Fruit fly (Drosophila melanogaster) Kc167 (cell line): ENCODE measurements around the gene hbt.

Experiments
- Myc ChIP-seq: fragments of >200 bp; optimal IDR thresholded peaks from 2 replicates; lab custom pipeline; 2017; ENCODE audit warnings: missing external identifiers
- Sin3A ChIP-seq: fragments of >200 bp; optimal IDR thresholded peaks from 2 replicates; lab custom pipeline; 2018; ENCODE audit warnings: missing external identifiers
- h ChIP-seq: fragments of >200 bp; optimal IDR thresholded peaks from 3 replicates; lab custom pipeline; 2018; ENCODE audit warnings: missing external identifiers
- insv ChIP-seq: fragments of >200 bp; optimal IDR thresholded peaks from 3 replicates; lab custom pipeline; 2018; ENCODE audit warnings: missing external identifiers
- psq ChIP-seq: fragments of >200 bp; optimal IDR thresholded peaks from 2 replicates; lab custom pipeline; 2017; ENCODE audit warnings: missing external identifiers
- ttk ChIP-seq: sonication (Bioruptor generic); optimal IDR thresholded peaks from 2 replicates; lab custom pipeline; 2017; ENCODE audit warnings: missing external identifiers

hbt gene

DNA sequence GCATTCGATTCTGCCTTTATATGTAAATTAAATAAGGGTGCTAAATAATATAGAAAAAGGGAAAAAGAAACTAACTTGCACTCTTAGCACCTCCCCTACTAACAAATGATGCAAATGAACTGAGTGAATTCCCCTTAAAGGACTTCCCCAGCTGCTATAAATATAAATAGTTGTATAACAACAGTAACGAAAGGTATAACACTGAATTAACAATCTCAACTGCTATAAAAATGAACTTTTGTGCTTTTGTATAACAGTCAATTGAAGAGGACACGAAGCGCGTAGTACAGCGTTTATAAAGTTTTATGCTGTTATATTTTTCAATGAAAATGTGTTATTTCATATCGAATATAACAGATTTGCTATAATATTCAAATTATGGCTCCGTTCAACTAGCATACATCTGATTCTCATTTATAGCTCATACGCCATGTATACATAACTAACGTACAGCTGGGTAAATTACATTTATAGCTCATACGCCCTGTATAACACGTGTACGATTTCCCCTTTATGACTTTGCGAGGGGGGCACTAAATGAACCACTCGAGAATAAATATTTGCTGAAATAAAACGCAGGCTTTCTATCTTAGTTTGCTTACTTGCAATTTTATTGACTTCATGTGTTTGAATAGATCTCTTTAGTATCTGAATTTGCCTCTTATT, 18.4 kb upstream of the hbt start:
- TF ChIP-seq Sin3A (lab: Kevin White, UChicago) (no peak), Myc (lab: Kevin White, UChicago) (no peak)

DNA sequence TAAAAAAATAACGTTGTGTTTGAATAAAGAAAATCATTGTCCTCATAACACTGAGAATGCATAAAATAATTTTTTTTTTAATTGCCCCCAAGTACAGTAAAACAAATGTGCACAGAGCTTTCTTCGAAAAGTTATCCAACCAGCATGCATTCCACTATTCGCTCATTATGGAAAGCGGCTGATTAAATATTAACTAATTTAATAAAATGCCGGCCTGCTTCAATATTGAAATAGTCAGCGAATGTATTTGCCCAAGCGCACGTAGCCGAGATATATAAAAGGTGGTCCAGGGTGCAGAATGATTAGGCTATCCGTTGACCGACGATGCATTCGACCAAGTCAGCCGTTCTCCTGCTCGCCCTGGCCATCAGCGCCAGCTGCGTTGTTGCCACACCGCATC, 16.6 kb upstream of the hbt start, which contains the start of gene CG16826:
TSS of gene CG16826 (plus strand) at position 301 of the 400 bp plus-strand sequence.
- TF ChIP-seq Sin3A (lab: Kevin White, UChicago) (no peak), insv (lab: Kevin White, UChicago) (no peak), psq (no peak), ttk (no peak), Myc (lab: Kevin White, UChicago) (no peak), h (lab: Kevin White, UChicago) (no peak)

DNA sequence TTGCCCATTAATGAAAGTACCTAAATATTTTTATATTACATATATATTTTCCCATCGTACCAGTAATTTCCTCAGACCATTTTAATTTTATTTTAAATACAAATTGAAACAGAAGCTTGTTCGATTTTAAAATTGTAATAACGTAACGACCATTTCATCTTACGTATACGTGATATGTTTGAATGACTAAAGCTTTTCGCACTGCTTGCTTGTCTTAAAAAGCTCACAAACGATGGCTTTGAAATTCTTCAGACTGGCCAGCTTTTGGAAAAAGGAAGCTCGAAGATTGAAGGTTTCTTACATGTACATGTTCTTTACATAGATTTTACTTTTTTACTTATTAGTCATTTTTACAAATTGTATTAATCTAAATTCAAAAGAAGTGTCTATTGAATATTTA, 1.8 kb upstream of the hbt start:
- TF ChIP-seq ttk (no peak), psq (no peak), h (lab: Kevin White, UChicago) (no peak), Sin3A (lab: Kevin White, UChicago) (no peak), Myc (lab: Kevin White, UChicago) (no peak), insv (lab: Kevin White, UChicago) (no peak)

DNA sequence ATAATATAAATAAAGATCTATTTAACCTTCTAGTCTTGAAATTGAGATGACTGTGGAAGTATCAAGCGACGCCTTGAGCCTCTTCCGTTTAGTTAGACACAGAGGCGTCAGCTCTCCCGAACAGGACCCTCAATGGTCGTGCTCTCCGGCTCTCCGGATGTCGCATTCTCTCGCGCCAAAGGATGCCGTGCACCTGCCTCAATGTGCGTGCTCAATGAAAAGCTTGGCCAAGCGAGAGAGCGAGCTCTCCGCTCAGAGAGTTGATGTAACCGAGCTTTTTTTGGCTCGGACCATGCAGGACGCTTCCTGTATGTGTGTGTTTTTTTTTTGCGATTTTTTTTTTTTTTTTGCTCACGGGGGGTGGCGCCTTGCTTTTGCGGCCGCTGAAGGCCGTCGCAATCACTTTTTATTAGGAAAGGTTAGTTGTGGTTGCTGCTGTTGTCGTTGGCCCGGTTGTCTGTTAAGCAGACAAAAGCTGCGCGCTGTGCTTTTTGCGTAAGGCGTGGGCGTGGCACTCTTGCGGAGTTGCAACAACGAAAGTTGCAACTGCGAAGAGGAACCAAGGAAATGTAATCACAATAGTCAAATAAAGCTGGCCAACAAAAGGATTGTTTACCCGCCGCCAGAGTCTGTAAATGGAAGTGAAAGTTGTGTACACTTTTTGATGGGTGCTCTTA, 1.1 kb upstream of the hbt start:
- TF ChIP-seq ttk (no peak), h (lab: Kevin White, UChicago) (no peak), Myc (lab: Kevin White, UChicago) (no peak), Sin3A (lab: Kevin White, UChicago) (no peak), insv (lab: Kevin White, UChicago) (no peak), psq (no peak)

DNA sequence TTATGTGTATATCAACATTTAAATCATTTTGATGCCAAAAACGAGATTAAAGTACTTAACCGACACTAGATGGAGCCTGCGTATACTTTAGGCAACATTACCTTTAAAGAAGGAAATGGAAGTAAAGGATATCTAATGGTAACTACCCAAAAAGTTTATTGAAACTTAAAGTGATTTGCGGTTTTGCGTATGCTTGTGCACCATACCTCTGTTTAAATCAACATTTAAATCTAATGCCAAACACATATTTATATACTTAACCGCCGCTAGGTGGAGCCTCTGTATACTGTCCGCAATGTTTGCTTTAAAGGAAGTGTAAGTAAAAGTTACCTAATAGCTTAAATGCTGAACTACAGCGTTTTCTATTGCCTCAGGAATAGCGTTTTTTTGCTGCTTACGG, 5.1 kb downstream of the hbt start:
- TF ChIP-seq ttk (no peak), Myc (lab: Kevin White, UChicago) (no peak), psq (no peak), Sin3A (lab: Kevin White, UChicago) (no peak), insv (lab: Kevin White, UChicago) (no peak), h (lab: Kevin White, UChicago) (no peak)

DNA sequence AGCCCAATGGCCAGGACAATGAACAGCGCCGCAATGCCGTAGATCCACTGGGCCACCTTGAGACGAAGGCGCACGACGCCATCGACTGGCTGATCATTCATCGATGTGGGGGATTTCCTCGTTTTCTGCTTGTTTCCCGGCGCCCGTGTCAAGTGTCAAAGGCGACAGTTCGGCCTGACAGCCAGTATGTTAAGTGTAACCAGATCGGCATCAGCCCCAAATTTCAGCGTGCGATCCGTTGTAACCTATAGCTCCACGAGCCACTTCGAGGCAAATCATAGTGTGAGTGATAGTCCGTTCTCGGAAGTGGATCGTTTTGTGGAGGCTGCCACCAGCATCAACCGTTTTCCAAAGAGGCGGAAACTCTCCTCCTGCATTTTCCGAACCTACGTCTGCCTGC, 24.3 kb downstream of the hbt start, which contains the start of gene CG43779:
TSS of gene CG43779 (minus strand) at position 101 of the 400 bp plus-strand sequence.
- no peak for TF ChIP-seq h (lab: Kevin White, UChicago)
- no peak for TF ChIP-seq psq
- TF ChIP-seq Myc (lab: Kevin White, UChicago), result no peak
- TF ChIP-seq ttk, result no peak
- no peak for TF ChIP-seq insv (lab: Kevin White, UChicago)
- no peak for TF ChIP-seq Sin3A (lab: Kevin White, UChicago)

DNA sequence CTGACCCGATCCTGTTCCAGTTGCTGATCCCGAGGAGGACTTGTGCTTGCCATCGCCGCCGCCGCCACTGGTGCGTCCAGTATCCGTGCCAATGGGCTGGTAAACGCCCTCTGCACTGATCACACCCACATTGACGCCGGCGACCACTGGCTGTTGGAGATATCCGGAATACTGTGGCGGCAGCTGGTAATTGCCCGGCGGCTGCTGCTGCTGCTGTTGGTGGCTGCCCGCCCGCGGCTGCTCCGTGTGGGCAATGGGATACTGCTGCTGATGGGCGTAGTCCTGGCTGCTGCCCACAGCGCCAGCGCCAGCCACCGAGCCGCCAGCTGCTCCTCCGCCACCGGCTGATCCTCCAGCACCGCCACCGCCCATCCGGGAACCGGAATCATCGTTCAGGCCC, 25.9 kb downstream of the hbt start:
- TF ChIP-seq Sin3A (lab: Kevin White, UChicago) (no peak), ttk (no peak), psq (no peak), Myc (lab: Kevin White, UChicago) (no peak), insv (lab: Kevin White, UChicago) (no peak), h (lab: Kevin White, UChicago) (no peak)

DNA sequence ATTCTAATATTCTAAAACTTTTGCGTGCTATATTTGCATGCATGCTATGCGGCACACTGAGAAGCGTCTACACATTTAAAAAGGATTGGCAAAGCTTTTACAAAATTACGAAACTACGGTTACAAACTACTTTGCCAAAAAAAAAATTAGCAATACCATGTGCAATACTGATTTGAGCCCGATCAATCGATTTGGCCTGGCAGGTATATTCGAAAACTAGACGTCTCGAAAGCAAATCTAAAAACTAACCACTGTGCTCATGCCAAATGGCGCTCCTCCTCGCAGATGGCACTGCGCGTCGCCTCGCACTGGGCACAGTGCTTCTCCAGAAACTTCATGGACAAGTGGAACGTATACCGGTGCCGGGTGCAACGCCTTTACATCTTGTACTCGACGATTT, 26.4 kb downstream of the hbt start, which contains the start of gene CG16825:
TSS of gene CG16825 (plus strand) at position 301 of the 400 bp plus-strand sequence.
- TF ChIP-seq insv (lab: Kevin White, UChicago) (no peak), Sin3A (lab: Kevin White, UChicago) (no peak), psq (no peak), ttk (no peak), h (lab: Kevin White, UChicago) (no peak), Myc (lab: Kevin White, UChicago) (no peak)

DNA sequence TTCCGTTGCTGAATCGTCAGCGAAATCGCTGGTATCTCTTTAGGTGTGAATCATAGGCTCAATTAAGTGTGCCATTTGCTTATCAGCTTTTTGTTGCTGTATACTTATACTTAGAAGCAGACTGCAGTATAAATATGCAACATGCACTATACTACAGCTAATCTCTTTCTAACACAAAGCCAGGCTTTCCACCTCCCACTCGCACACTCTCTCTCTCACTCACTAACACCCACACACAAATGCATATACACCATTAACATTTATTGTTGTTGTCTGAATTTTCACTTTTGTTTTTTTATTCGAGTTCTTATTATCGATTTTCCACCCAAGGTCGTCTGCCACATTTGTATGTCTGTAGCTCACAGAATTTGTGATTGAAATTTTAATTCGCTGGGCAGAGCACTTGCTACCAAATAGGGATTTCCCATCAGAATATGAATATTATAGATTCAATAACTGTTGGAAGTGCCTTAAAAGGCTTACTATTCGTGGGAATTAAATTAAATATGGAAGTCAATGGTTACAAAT, 34.2 kb downstream of the hbt start:
- TF ChIP-seq h (lab: Kevin White, UChicago) (no peak), Myc (lab: Kevin White, UChicago) (no peak), insv (lab: Kevin White, UChicago) (no peak), psq (no peak), ttk (no peak), Sin3A (lab: Kevin White, UChicago) (no peak)

DNA sequence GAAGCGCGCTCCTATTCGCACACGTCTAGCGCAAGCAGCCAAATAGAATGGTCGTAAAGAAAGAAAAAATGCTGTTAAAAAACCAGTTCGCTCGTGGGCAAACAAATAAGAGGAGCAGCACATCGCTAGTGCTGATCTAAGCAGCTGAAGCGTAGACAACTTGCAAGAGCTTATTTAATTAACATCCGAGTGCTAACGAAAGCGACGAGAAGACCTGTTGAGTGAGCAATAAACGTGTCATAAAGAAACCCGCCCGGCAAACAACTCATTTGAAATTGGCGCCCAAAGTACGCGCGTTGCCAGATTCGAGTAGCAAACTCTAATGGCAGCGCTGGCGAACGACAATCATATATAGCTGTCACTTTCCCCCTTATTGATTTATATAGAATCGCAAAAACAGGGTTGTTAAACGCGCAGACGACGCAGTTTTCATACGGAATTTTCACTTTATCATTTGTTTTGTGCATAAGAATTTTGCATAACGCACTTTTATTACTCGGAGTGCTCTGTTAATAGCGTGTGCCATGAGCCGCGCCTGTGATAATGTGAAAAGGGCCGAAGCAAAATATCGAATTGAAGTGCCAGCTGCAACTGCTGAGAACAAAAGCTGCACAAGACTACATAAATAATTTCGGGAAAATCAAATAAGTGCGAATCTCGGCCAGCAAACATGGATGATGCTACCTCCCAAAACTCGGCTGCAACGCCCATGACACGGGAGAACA, 34.8 kb downstream of the hbt start:
- no peak for TF ChIP-seq Sin3A (lab: Kevin White, UChicago)
- TF ChIP-seq Myc (lab: Kevin White, UChicago), result no peak
- TF ChIP-seq insv (lab: Kevin White, UChicago), result no peak
- no peak for TF ChIP-seq ttk
- TF ChIP-seq h (lab: Kevin White, UChicago), result no peak
- no peak for TF ChIP-seq psq

DNA sequence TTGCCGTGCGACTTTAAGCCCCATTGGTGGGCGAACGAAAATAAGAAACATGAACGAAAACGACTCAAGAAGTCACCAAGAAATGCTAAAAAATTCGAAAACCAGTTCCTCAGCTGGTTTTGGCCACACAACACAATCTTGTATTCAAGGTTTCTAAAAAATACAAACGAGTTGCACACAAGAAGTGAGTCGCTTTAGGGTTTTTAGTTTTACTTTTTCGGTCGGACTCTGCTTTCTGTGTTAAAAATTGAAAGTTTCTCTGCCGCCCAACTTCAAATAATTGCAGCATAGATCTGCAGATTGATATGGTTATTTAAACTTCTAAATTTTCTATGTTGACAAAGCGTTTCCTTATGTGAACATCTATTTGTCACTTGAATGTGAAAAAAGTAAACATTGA, 38.3 kb downstream of the hbt start, which contains the start of gene CG16824:
TSS of gene CG16824 (plus strand) at position 384 of the 400 bp plus-strand sequence.
- TF ChIP-seq h (lab: Kevin White, UChicago), result no peak
- TF ChIP-seq psq, result no peak
- TF ChIP-seq Sin3A (lab: Kevin White, UChicago), result no peak
- no peak for TF ChIP-seq ttk
- no peak for TF ChIP-seq Myc (lab: Kevin White, UChicago)
- no peak for TF ChIP-seq insv (lab: Kevin White, UChicago)
